Worm (Caenorhabditis elegans) whole organism, L1 larva: ENCODE data around the gene pwp-1.

Experiments
- ama-1 ChIP-seq: fragments of 150-350 bp; optimal IDR thresholded peaks from 2 replicates; lab custom pipeline; 2014
- efl-1 ChIP-seq, 4 experiments: fragments of 150-350 bp; optimal IDR thresholded peaks in 3 of 4; peaks in 1 of 4; 1 replicate in 1 of 4; 2 replicates in 3 of 4; lab custom pipeline; 2014; ENCODE audit warnings: missing biosample characterization in 2 of 4, missing genetic modification characterization in 2 of 4, missing genetic modification reagents in 2 of 4
- lin-39 ChIP-seq: fragments of 150-350 bp; optimal IDR thresholded peaks from 2 replicates; lab custom pipeline; 2014; ENCODE audit warnings: missing biosample characterization, missing genetic modification reagents, missing genetic modification characterization
- nhr-28 ChIP-seq: fragments of 150-350 bp; optimal IDR thresholded peaks from 2 replicates; lab custom pipeline; 2014; ENCODE audit warnings: missing biosample characterization, missing genetic modification characterization
- nhr-85 ChIP-seq: sonication (generic microtip); peaks from one replicate; lab custom pipeline; 2016; ENCODE audit warnings: missing genetic modification characterization, inconsistent platforms, missing compliant biosample characterization
- rnt-1 ChIP-seq: sonication (generic microtip); optimal IDR thresholded peaks from 2 replicates; lab custom pipeline; 2016; ENCODE audit warnings: mild to moderate bottlenecking, missing genetic modification characterization, moderate library complexity, missing compliant biosample characterization
- snpc-4 ChIP-seq: fragments of 150-350 bp; optimal IDR thresholded peaks from 2 replicates; lab custom pipeline; 2014; ENCODE audit warnings: missing biosample characterization, missing genetic modification characterization
- tbx-2 ChIP-seq: sonication (generic microtip); optimal IDR thresholded peaks from 2 replicates; lab custom pipeline; 2016; ENCODE audit warnings: missing genetic modification characterization, missing compliant biosample characterization
- ztf-11 ChIP-seq, 2 experiments: sonication (generic microtip); optimal IDR thresholded peaks; 2 replicates each; lab custom pipeline; 2016 to 2017; ENCODE audit warnings: missing genetic modification characterization in 2 of 2, missing biosample characterization in 1 of 2, missing compliant biosample characterization in 1 of 2
- ztf-4 ChIP-seq: fragments of 150-350 bp; optimal IDR thresholded peaks from 2 replicates; lab custom pipeline; 2014; ENCODE audit warnings: missing biosample characterization, missing genetic modification characterization

ce11 chrIV:13240842-13241143 lies 4.4 kb upstream of the pwp-1 start, which contains the start of gene lin-54:
- TF ChIP-seq snpc-4 (tag; lab: Kevin White, UChicago) (no peak), efl-1 (optimal IDR thresholded peaks at IDR 0.05; lab: Kevin White, UChicago) (no peak), efl-1 (GFP tag; optimal IDR thresholded peaks at IDR 0.05 in 1 of 2; lab: Kevin White, UChicago) (no peak), rnt-1 (tag; lab: Kevin White, UChicago) (no peak), nhr-85 (tag; lab: Kevin White, UChicago) (no peak), lin-39 (tag; lab: Kevin White, UChicago) (no peak), ama-1 (lab: Kevin White, UChicago) (no peak), ztf-11 (tag; optimal IDR thresholded peaks at IDR 0.05; lab: Kevin White, UChicago) (no peak), nhr-28 (tag; lab: Kevin White, UChicago) (no peak), ztf-4 (tag; lab: Kevin White, UChicago) (no peak), tbx-2 (tag; lab: Kevin White, UChicago) (no peak)
